3 worm cellular contexts compared by ENCODE assay signal in the genomic region with DNA sequence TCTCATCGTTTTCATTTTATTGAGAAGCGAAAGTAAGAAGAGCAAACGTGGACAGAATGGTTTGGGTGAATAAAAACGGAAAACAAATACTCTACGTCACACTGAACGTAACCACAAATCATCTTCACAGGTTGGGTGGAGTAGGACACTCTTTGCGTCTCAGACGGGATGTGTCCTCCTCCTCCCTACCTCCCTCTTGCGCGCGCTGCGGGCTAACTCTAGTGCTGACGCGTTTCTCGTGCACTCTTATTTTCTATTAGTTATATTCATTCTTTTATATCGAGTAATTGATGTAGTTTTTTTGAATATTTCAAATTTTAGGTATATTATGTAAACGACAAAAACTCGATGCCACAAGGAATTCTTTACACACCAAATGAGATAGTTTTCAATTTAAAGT.
TF ChIP-seq lines count a peak whose summit lies in the region.

Y34B4A.7 (plus strand) TSS at position 297 of the 400 bp plus-strand sequence.

TF ChIP-seq in whole organism, L1 larva, 84 proteins besides CTCF, POLR2A, EP300 and RAD21 (continued from another document and continues in another):
- TF ChIP-seq lin-13 (GFP tag; optimal IDR thresholded peaks at IDR 0.05; lab: Kevin White, UChicago) (peak; percentile 51), zag-1 (tag; optimal IDR thresholded peaks at IDR 0.05; lab: Kevin White, UChicago) (no peak), sox-4 (tag; optimal IDR thresholded peaks at IDR 0.05; lab: Kevin White, UChicago) (no peak), hlh-17 (GFP tag; optimal IDR thresholded peaks at IDR 0.05; lab: Kevin White, UChicago; ENCODE audit: borderline replicate concordance) (no peak), fkh-8 (tag; optimal IDR thresholded peaks at IDR 0.05; lab: Kevin White, UChicago) (peak; percentile 41), blmp-1 (tag; optimal IDR thresholded peaks at IDR 0.05; lab: Kevin White, UChicago) (peak; percentile 90), nhr-90 (tag; optimal IDR thresholded peaks at IDR 0.05; lab: Kevin White, UChicago; ENCODE audit: poor library complexity) (peak; percentile 80), snu-23 (GFP tag; optimal IDR thresholded peaks at IDR 0.05; lab: Kevin White, UChicago) (peak; percentile 80), nhr-237 (tag; optimal IDR thresholded peaks at IDR 0.05; lab: Kevin White, UChicago) (no peak), sup-37 (GFP tag; optimal IDR thresholded peaks at IDR 0.05; lab: Kevin White, UChicago) (no peak), ztf-11 (tag; optimal IDR thresholded peaks at IDR 0.05; lab: Kevin White, UChicago) (peak in 1 of 2 experiments; percentile 53), elt-3 (tag; optimal IDR thresholded peaks at IDR 0.05; lab: Kevin White, UChicago) (peak in 1 of 6 experiments; percentile 79), ztf-4 (tag; optimal IDR thresholded peaks at IDR 0.05; lab: Kevin White, UChicago) (peak; percentile 24), ceh-90 (tag; optimal IDR thresholded peaks at IDR 0.05; lab: Kevin White, UChicago) (no peak), nhr-11 (tag; optimal IDR thresholded peaks at IDR 0.05; lab: Kevin White, UChicago) (peak; percentile 16), nhr-19 (GFP tag; conservative IDR thresholded peaks at IDR 0.05; lab: Robert Waterston, UW) (peak; percentile 75), pax-3 (tag; optimal IDR thresholded peaks at IDR 0.05; lab: Kevin White, UChicago) (no peak), lsy-2 (tag; optimal IDR thresholded peaks at IDR 0.05; lab: Kevin White, UChicago) (peak; percentile 75 to 80), aha-1 (tag; optimal IDR thresholded peaks at IDR 0.05; lab: Kevin White, UChicago) (no peak), nhr-47 (tag; optimal IDR thresholded peaks at IDR 0.05; lab: Kevin White, UChicago) (peak; percentile 81), ceh-63 (GFP tag; optimal IDR thresholded peaks at IDR 0.05; lab: Kevin White, UChicago) (no peak), mep-1 (tag; optimal IDR thresholded peaks at IDR 0.05; lab: Kevin White, UChicago) (peak; percentile 83), swsn-7 (tag; optimal IDR thresholded peaks at IDR 0.05; lab: Kevin White, UChicago) (peak; percentile 81), ets-5 (GFP tag; IDR thresholded peaks at IDR 0.05; lab: Robert Waterston, UW) (no peak), isw-1 (GFP tag; IDR thresholded peaks at IDR 0.05; lab: Robert Waterston, UW) (no peak), lin-35 (GFP tag; optimal IDR thresholded peaks at IDR 0.05; lab: Kevin White, UChicago) (peak; percentile 66 to 71), grh-1 (GFP tag; IDR thresholded peaks at IDR 0.05; lab: Robert Waterston, UW) (peak; percentile 49), nhr-76 (tag; optimal IDR thresholded peaks at IDR 0.05; lab: Kevin White, UChicago) (no peak), lin-14 (GFP tag; optimal IDR thresholded peaks at IDR 0.05; lab: Kevin White, UChicago) (peak; percentile 92), F16B12.6 (tag; optimal IDR thresholded peaks at IDR 0.05; lab: Kevin White, UChicago) (peak; percentile 32), dpl-1 (GFP tag; optimal IDR thresholded peaks at IDR 0.05; lab: Kevin White, UChicago) (peak; percentile 8 to 70 (median 55)), fkh-4 (tag; optimal IDR thresholded peaks at IDR 0.05; lab: Kevin White, UChicago; ENCODE audit: borderline replicate concordance) (no peak), rnt-1 (tag; optimal IDR thresholded peaks at IDR 0.05; lab: Kevin White, UChicago) (peak; percentile 72), ces-1 (GFP tag; optimal IDR thresholded peaks at IDR 0.05; lab: Kevin White, UChicago) (no peak), unc-98 (GFP tag; IDR thresholded peaks at IDR 0.05; lab: Robert Waterston, UW) (no peak), jun-1 (tag; optimal IDR thresholded peaks at IDR 0.05; lab: Kevin White, UChicago) (peak; percentile 5), alr-1 (tag; optimal IDR thresholded peaks at IDR 0.05; lab: Kevin White, UChicago; ENCODE audit: borderline replicate concordance) (no peak), fos-1 (tag; optimal IDR thresholded peaks at IDR 0.05; lab: Kevin White, UChicago) (no peak), irx-1 (tag; optimal IDR thresholded peaks at IDR 0.05; lab: Kevin White, UChicago) (peak; percentile 59), fkh-10 (GFP tag; optimal IDR thresholded peaks at IDR 0.05; lab: Kevin White, UChicago) (no peak), unc-130 (tag; optimal IDR thresholded peaks at IDR 0.05; lab: Kevin White, UChicago) (peak; percentile 27), lin-15B (tag; optimal IDR thresholded peaks at IDR 0.05; lab: Kevin White, UChicago) (no peak)

TF ChIP-seq in whole organism, L3 larva, 47 proteins besides CTCF, POLR2A, EP300 and RAD21 (continued from another document):
- TF ChIP-seq unc-62 (GFP tag; optimal IDR thresholded peaks at IDR 0.05; lab: Kevin White, UChicago) (no peak), jun-1 (tag; optimal IDR thresholded peaks at IDR 0.05; lab: Kevin White, UChicago) (no peak), nhr-12 (tag; optimal IDR thresholded peaks at IDR 0.05; lab: Kevin White, UChicago) (no peak), ceh-16 (tag; optimal IDR thresholded peaks at IDR 0.05; lab: Kevin White, UChicago) (no peak), mdl-1 (tag; optimal IDR thresholded peaks at IDR 0.05; lab: Kevin White, UChicago) (no peak), nhr-11 (tag; optimal IDR thresholded peaks at IDR 0.05; lab: Kevin White, UChicago) (peak; percentile 33), zag-1 (tag; optimal IDR thresholded peaks at IDR 0.05; lab: Kevin White, UChicago) (no peak), daf-12 (tag; optimal IDR thresholded peaks at IDR 0.05; lab: Kevin White, UChicago) (no peak), ceh-9 (tag; optimal IDR thresholded peaks at IDR 0.05; lab: Kevin White, UChicago) (no peak), nhr-23 (tag; optimal IDR thresholded peaks at IDR 0.05; lab: Kevin White, UChicago) (peak; percentile 72), sea-2 (GFP tag; optimal IDR thresholded peaks at IDR 0.05; lab: Kevin White, UChicago) (no peak), ZK546.5 (tag; optimal IDR thresholded peaks at IDR 0.05; lab: Kevin White, UChicago) (no peak), egl-5 (tag; optimal IDR thresholded peaks at IDR 0.05; lab: Kevin White, UChicago) (no peak), aly-2 (tag; optimal IDR thresholded peaks at IDR 0.05; lab: Kevin White, UChicago) (no peak), unc-39 (tag; optimal IDR thresholded peaks at IDR 0.05; lab: Kevin White, UChicago) (no peak), tbx-2 (tag; optimal IDR thresholded peaks at IDR 0.05; lab: Kevin White, UChicago) (peak; percentile 45), elt-2 (tag; optimal IDR thresholded peaks at IDR 0.05; lab: Kevin White, UChicago) (peak; percentile 39), nhr-76 (tag; optimal IDR thresholded peaks at IDR 0.05; lab: Kevin White, UChicago) (no peak), ztf-4 (tag; optimal IDR thresholded peaks at IDR 0.05; lab: Kevin White, UChicago) (no peak), ama-1 (optimal IDR thresholded peaks at IDR 0.05; lab: Kevin White, UChicago) (no peak), snpc-4 (tag; optimal IDR thresholded peaks at IDR 0.05; lab: Kevin White, UChicago) (peak; percentile 80), pha-4 (tag; optimal IDR thresholded peaks at IDR 0.05; lab: Kevin White, UChicago) (peak; percentile 73), ceh-82 (tag; optimal IDR thresholded peaks at IDR 0.05; lab: Kevin White, UChicago) (no peak), ztf-11 (tag; optimal IDR thresholded peaks at IDR 0.05; lab: Kevin White, UChicago) (no peak), nhr-77 (tag; optimal IDR thresholded peaks at IDR 0.05; lab: Kevin White, UChicago) (no peak), mml-1 (tag; optimal IDR thresholded peaks at IDR 0.05; lab: Kevin White, UChicago) (no peak), lin-39 (tag; optimal IDR thresholded peaks at IDR 0.05; lab: Kevin White, UChicago) (peak; percentile 71), elt-3 (tag; optimal IDR thresholded peaks at IDR 0.05; lab: Kevin White, UChicago) (no peak), elt-1 (tag; optimal IDR thresholded peaks at IDR 0.05; lab: Kevin White, UChicago) (no peak)

TF ChIP-seq in whole organism, young adult, 124 proteins besides CTCF, POLR2A, EP300 and RAD21 (continued from another document):
- no peak for TF ChIP-seq tbp1 (GFP tag; optimal IDR thresholded peaks at IDR 0.05; lab: Kevin White, UChicago)
- TF ChIP-seq ceh-40 (GFP tag; IDR thresholded peaks at IDR 0.05; lab: Robert Waterston, UW), result no peak
- no peak for TF ChIP-seq nhr-120 (GFP tag; IDR thresholded peaks at IDR 0.05; lab: Robert Waterston, UW)
- no peak for TF ChIP-seq attf-3 (GFP tag; conservative IDR thresholded peaks at IDR 0.05; lab: Robert Waterston, UW)
- no peak for TF ChIP-seq sea-2 (GFP tag; IDR thresholded peaks at IDR 0.05; lab: Robert Waterston, UW)
- peak in 1 of 2 experiments; percentile 37 for TF ChIP-seq let-607 (tag; optimal IDR thresholded peaks at IDR 0.05; lab: Kevin White, UChicago)
- no peak for TF ChIP-seq madf-8 (GFP tag; conservative IDR thresholded peaks at IDR 0.05; lab: Robert Waterston, UW)
- no peak for TF ChIP-seq ceh-100 (GFP tag; IDR thresholded peaks at IDR 0.05; lab: Robert Waterston, UW)
- no peak for TF ChIP-seq dpff-1 (tag; optimal IDR thresholded peaks at IDR 0.05; lab: Kevin White, UChicago)
- TF ChIP-seq ztf-3 (GFP tag; optimal IDR thresholded peaks at IDR 0.05; lab: Kevin White, UChicago), result no peak
- no peak for TF ChIP-seq snpc-3.4 (tag; optimal IDR thresholded peaks at IDR 0.05; lab: Kevin White, UChicago)
- TF ChIP-seq lin-40 (tag; optimal IDR thresholded peaks at IDR 0.05; lab: Kevin White, UChicago), result peak; percentile 47
- TF ChIP-seq nhr-27 (tag; optimal IDR thresholded peaks at IDR 0.05; lab: Kevin White, UChicago), result no peak
- TF ChIP-seq mes-4 (tag; optimal IDR thresholded peaks at IDR 0.05; lab: Kevin White, UChicago), result no peak
- no peak for TF ChIP-seq C06A6.2 (GFP tag; conservative IDR thresholded peaks at IDR 0.05; lab: Robert Waterston, UW)
- no peak for TF ChIP-seq him-1 (tag; optimal IDR thresholded peaks at IDR 0.05; lab: Kevin White, UChicago)
- TF ChIP-seq unc-62 (GFP tag; optimal IDR thresholded peaks at IDR 0.05; lab: Kevin White, UChicago), result no peak
- TF ChIP-seq F10E7.11 (tag; optimal IDR thresholded peaks at IDR 0.05; lab: Kevin White, UChicago), result no peak
